Worm (Caenorhabditis elegans) whole organism, young adult: ENCODE data around the gene C50F7.9.

ENCODE experiments used
- D2030.7 ChIP-seq: fragments of 200-800 bp; sonication (Bioruptor generic); IDR thresholded peaks from 2 replicates; pipeline ENCODE4 v1.3.6; 2022; ENCODE audit warnings: missing genetic modification reagents, missing genetic modification characterization, missing compliant biosample characterization
- F23B12.7 ChIP-seq: sonication (generic microtip); optimal IDR thresholded peaks from 2 replicates; lab custom pipeline; 2017; ENCODE audit warnings: missing genetic modification characterization, mild to moderate bottlenecking, missing compliant biosample characterization, antibody characterized with exemption, moderate library complexity; ENCODE audit not compliant: insufficient read depth
- F37B4.10 ChIP-seq: fragments of 200-800 bp; sonication (Bioruptor generic); IDR thresholded peaks from 2 replicates; pipeline ENCODE4 v1.3.6; 2022; ENCODE audit warnings: missing genetic modification characterization, missing compliant biosample characterization
- F52B5.7 ChIP-seq: sonication (generic microtip); optimal IDR thresholded peaks from 2 replicates; lab custom pipeline; 2016; ENCODE audit warnings: mild to moderate bottlenecking, missing genetic modification characterization, missing compliant biosample characterization
- Y53F4B.3 ChIP-seq: fragments of 200-800 bp; sonication (Bioruptor generic); IDR thresholded peaks from 2 replicates; pipeline ENCODE4 v1.3.6; 2022; ENCODE audit warnings: missing genetic modification reagents, missing genetic modification characterization, missing compliant biosample characterization
- Y95B8A.8 ChIP-seq: fragments of 200-800 bp; sonication (Bioruptor generic); IDR thresholded peaks from 2 replicates; pipeline ENCODE4 v1.3.6; 2022; ENCODE audit warnings: missing genetic modification reagents, missing genetic modification characterization, missing compliant biosample characterization
- ZK185.1 ChIP-seq: sonication (generic microtip); optimal IDR thresholded peaks from 2 replicates; lab custom pipeline; 2016; ENCODE audit warnings: mild to moderate bottlenecking, missing genetic modification characterization, missing compliant biosample characterization; ENCODE audit not compliant: poor library complexity, severe bottlenecking
- ama-1 ChIP-seq, 3 experiments: fragments of 150-350 bp in 1 of 3; sonication (generic microtip) in 2 of 3; optimal IDR thresholded peaks; 2 replicates each; lab custom pipeline; 2014 to 2018; ENCODE audit warnings: missing biosample characterization in 2 of 3, missing genetic modification characterization in 2 of 3, missing genetic modification reagents in 2 of 3
- attf-3 ChIP-seq: fragments of 200-800 bp; sonication (Bioruptor generic); conservative IDR thresholded peaks from 2 replicates; pipeline ENCODE4 v1.3.6; 2022; ENCODE audit warnings: missing genetic modification reagents, missing genetic modification characterization, missing compliant biosample characterization
- attf-6 ChIP-seq: fragments of 200-800 bp; sonication (Bioruptor generic); IDR thresholded peaks from 2 replicates; pipeline ENCODE4 v1.3.6; 2022; ENCODE audit warnings: missing genetic modification reagents, missing genetic modification characterization, missing compliant biosample characterization
- cebp-1 ChIP-seq, 2 experiments: fragments of 200-800 bp in 1 of 2; sonication (Bioruptor generic) in 1 of 2; sonication (generic microtip) in 1 of 2; IDR thresholded peaks in 1 of 2; optimal IDR thresholded peaks in 1 of 2; 2 replicates each; pipeline versions ENCODE4 v1.3.6 to Lab custom; 2017 to 2022; ENCODE audit warnings: missing compliant biosample characterization in 2 of 2, missing genetic modification characterization in 2 of 2, mild to moderate bottlenecking in 1 of 2, missing genetic modification reagents in 1 of 2, moderate library complexity in 1 of 2
- ceh-58 ChIP-seq: fragments of 200-800 bp; sonication (Bioruptor generic); IDR thresholded peaks from 2 replicates; pipeline ENCODE4 v1.3.6; 2022; ENCODE audit warnings: missing genetic modification characterization, missing compliant biosample characterization
- dox-1 ChIP-seq: fragments of 200-800 bp; sonication (Bioruptor generic); IDR thresholded peaks from 2 replicates; pipeline ENCODE4 v1.3.6; 2022; ENCODE audit warnings: missing genetic modification reagents, missing genetic modification characterization, missing compliant biosample characterization
- efl-1 ChIP-seq: fragments of 150-350 bp; optimal IDR thresholded peaks from 2 replicates; lab custom pipeline; 2014; ENCODE audit warnings: missing biosample characterization, missing genetic modification reagents, missing genetic modification characterization
- egl-18 ChIP-seq: fragments of 200-800 bp; sonication (Bioruptor generic); IDR thresholded peaks from 2 replicates; pipeline ENCODE4 v1.3.6; 2022; ENCODE audit warnings: missing genetic modification reagents, missing genetic modification characterization, missing compliant biosample characterization
- ekl-4 ChIP-seq: fragments of 200-800 bp; sonication (Bioruptor generic); IDR thresholded peaks from 2 replicates; pipeline ENCODE4 v1.3.6; 2022; ENCODE audit warnings: missing genetic modification reagents, missing genetic modification characterization, missing compliant biosample characterization
- gei-17 ChIP-seq: fragments of 200-800 bp; sonication (Bioruptor generic); optimal IDR thresholded peaks from 2 replicates; lab custom pipeline; 2018; ENCODE audit warnings: mild to moderate bottlenecking, missing genetic modification characterization, missing compliant biosample characterization
- him-1 ChIP-seq: sonication (generic microtip); optimal IDR thresholded peaks from 2 replicates; lab custom pipeline; 2016; ENCODE audit warnings: missing genotype, missing genetic modification reagents, missing genetic modification characterization, missing compliant biosample characterization
- hmg-1.2 ChIP-seq: fragments of 200-800 bp; sonication (Bioruptor generic); IDR thresholded peaks from 2 replicates; pipeline ENCODE4 v1.3.6; 2022; ENCODE audit warnings: missing genetic modification reagents, missing genetic modification characterization, missing compliant biosample characterization
- hmg-20 ChIP-seq: fragments of 200-800 bp; sonication (Bioruptor generic); IDR thresholded peaks from 2 replicates; pipeline ENCODE4 v1.3.6; 2022; ENCODE audit warnings: missing genetic modification reagents, missing genetic modification characterization, missing compliant biosample characterization
- hrde-1 ChIP-seq: sonication (generic microtip); optimal IDR thresholded peaks from 2 replicates; lab custom pipeline; 2016; ENCODE audit warnings: missing genetic modification characterization, mild to moderate bottlenecking, missing compliant biosample characterization, moderate library complexity, missing genotype, missing genetic modification reagents, borderline replicate concordance
- let-526 ChIP-seq: fragments of 200-800 bp; sonication (Bioruptor generic); IDR thresholded peaks from 2 replicates; pipeline ENCODE4 v1.3.6; 2022; ENCODE audit warnings: missing genetic modification reagents, missing genetic modification characterization, missing compliant biosample characterization
- let-607 ChIP-seq, 2 experiments: fragments of 200-800 bp in 1 of 2; sonication (Bioruptor generic) in 1 of 2; sonication (generic microtip) in 1 of 2; optimal IDR thresholded peaks; 2 replicates each; lab custom pipeline; 2016 to 2018; ENCODE audit warnings: mild to moderate bottlenecking in 2 of 2, missing compliant biosample characterization in 2 of 2, missing genetic modification characterization in 2 of 2, moderate library complexity in 2 of 2, missing genotype in 1 of 2
- lin-40 ChIP-seq: sonication (generic microtip); optimal IDR thresholded peaks from 2 replicates; lab custom pipeline; 2016; ENCODE audit warnings: missing genetic modification characterization, mild to moderate bottlenecking, missing compliant biosample characterization, missing genotype, missing genetic modification reagents
- lsy-27 ChIP-seq: sonication (generic microtip); optimal IDR thresholded peaks from 2 replicates; lab custom pipeline; 2017; ENCODE audit warnings: missing genetic modification characterization, mild to moderate bottlenecking, missing compliant biosample characterization, antibody characterized with exemption, missing genotype, borderline replicate concordance; ENCODE audit not compliant: insufficient read depth
- madf-6 ChIP-seq: fragments of 200-800 bp; sonication (Bioruptor generic); IDR thresholded peaks from 2 replicates; pipeline ENCODE4 v1.3.6; 2022; ENCODE audit warnings: missing genetic modification reagents, missing genetic modification characterization, missing compliant biosample characterization
- mcd-1 ChIP-seq: fragments of 200-800 bp; sonication (Bioruptor generic); IDR thresholded peaks from 2 replicates; pipeline ENCODE4 v1.3.6; 2022; ENCODE audit warnings: missing genetic modification reagents, missing genetic modification characterization, missing compliant biosample characterization
- mes-4 ChIP-seq: sonication (generic microtip); optimal IDR thresholded peaks from 2 replicates; lab custom pipeline; 2016; ENCODE audit warnings: missing genotype, missing genetic modification characterization, missing compliant biosample characterization
- nfya-2 ChIP-seq: fragments of 200-800 bp; sonication (Bioruptor generic); IDR thresholded peaks from 2 replicates; pipeline ENCODE4 v1.3.6; 2022; ENCODE audit warnings: missing genetic modification reagents, missing genetic modification characterization, missing compliant biosample characterization
- nfyb-1 ChIP-seq: fragments of 200-800 bp; sonication (Bioruptor generic); IDR thresholded peaks from 2 replicates; pipeline ENCODE4 v1.3.6; 2022; ENCODE audit warnings: missing genetic modification reagents, missing genetic modification characterization, missing compliant biosample characterization
- nhr-120 ChIP-seq: fragments of 200-800 bp; sonication (Bioruptor generic); IDR thresholded peaks from 2 replicates; pipeline ENCODE4 v1.3.6; 2022; ENCODE audit warnings: missing genetic modification characterization, missing compliant biosample characterization
- nhr-179 ChIP-seq: sonication (generic microtip); optimal IDR thresholded peaks from 2 replicates; lab custom pipeline; 2016; ENCODE audit warnings: mild to moderate bottlenecking, missing genetic modification characterization, missing compliant biosample characterization
- nhr-27 ChIP-seq: fragments of 200-800 bp; sonication (Bioruptor generic); optimal IDR thresholded peaks from 2 replicates; lab custom pipeline; 2018; ENCODE audit warnings: mild to moderate bottlenecking, missing genetic modification characterization, moderate library complexity, missing compliant biosample characterization
- nhr-90 ChIP-seq: sonication (generic microtip); optimal IDR thresholded peaks from 2 replicates; lab custom pipeline; 2016; ENCODE audit warnings: missing genotype, mild to moderate bottlenecking, missing genetic modification characterization, missing compliant biosample characterization
- rcor-1 ChIP-seq: fragments of 200-800 bp; sonication (Bioruptor generic); IDR thresholded peaks from 2 replicates; pipeline ENCODE4 v1.3.6; 2022; ENCODE audit warnings: missing genetic modification reagents, missing genetic modification characterization, missing compliant biosample characterization
- snpc-1.3 ChIP-seq: sonication (generic microtip); optimal IDR thresholded peaks from 2 replicates; lab custom pipeline; 2017; ENCODE audit warnings: missing genetic modification characterization, mild to moderate bottlenecking, missing compliant biosample characterization, antibody characterized with exemption, moderate library complexity, missing genotype, missing genetic modification reagents; ENCODE audit not compliant: insufficient read depth
- tlf-1 ChIP-seq: fragments of 200-800 bp; sonication (Bioruptor generic); optimal IDR thresholded peaks from 2 replicates; lab custom pipeline; 2018; ENCODE audit warnings: mild to moderate bottlenecking, missing genetic modification characterization, missing compliant biosample characterization
- ztf-18 ChIP-seq: sonication (generic microtip); optimal IDR thresholded peaks from 2 replicates; lab custom pipeline; 2016; ENCODE audit warnings: missing genotype, mild to moderate bottlenecking, missing genetic modification characterization, missing compliant biosample characterization
- ztf-22 ChIP-seq: fragments of 200-800 bp; sonication (Bioruptor generic); optimal IDR thresholded peaks from 2 replicates; lab custom pipeline; 2018; ENCODE audit warnings: mild to moderate bottlenecking, missing genetic modification characterization, moderate library complexity, missing compliant biosample characterization
- ztf-3 ChIP-seq: fragments of 200-800 bp; sonication (Bioruptor generic); optimal IDR thresholded peaks from 2 replicates; lab custom pipeline; 2018; ENCODE audit warnings: mild to moderate bottlenecking, missing genetic modification characterization, missing compliant biosample characterization
- ztf-6 ChIP-seq: fragments of 200-800 bp; sonication (Bioruptor generic); IDR thresholded peaks from 2 replicates; pipeline ENCODE4 v1.3.6; 2022; ENCODE audit warnings: missing genetic modification reagents, missing genetic modification characterization, missing compliant biosample characterization

Gene C50F7.9

ce11 chrIV:7731960-7732359, at the start of gene C50F7.9, which contains the start of gene C50F7.3:
Gene C50F7.9, minus strand, starts transcription at chrIV:7732060.
Gene C50F7.3, plus strand, starts transcription at chrIV:7732329.
- TF ChIP-seq ceh-58 (GFP tag; lab: Robert Waterston, UW) = no peak
- TF ChIP-seq let-526 (GFP tag; lab: Robert Waterston, UW) = no peak
- no peak for TF ChIP-seq him-1
- no peak for TF ChIP-seq ztf-6
- TF ChIP-seq attf-6 = no peak
- TF ChIP-seq efl-1 (GFP tag; lab: Kevin White, UChicago) = no peak
- TF ChIP-seq nhr-120 (GFP tag; lab: Robert Waterston, UW) = no peak
- TF ChIP-seq D2030.7 (GFP tag; lab: Robert Waterston, UW) = no peak

ce11 chrIV:7778865-7779264, 47.0 kb upstream of the C50F7.9 start, which contains the start of gene rpap-3:
Gene rpap-3, minus strand, starts transcription at chrIV:7778965.
- TF ChIP-seq cebp-1 (GFP tag; IDR thresholded peaks at IDR 0.05; lab: Robert Waterston, UW) = no peak
- peak; percentile 8 for TF ChIP-seq cebp-1 (tag; optimal IDR thresholded peaks at IDR 0.05; lab: Kevin White, UChicago)
- peak; percentile 8 for TF ChIP-seq hrde-1 (tag; lab: Kevin White, UChicago)
- peak; percentile 30; the same call in 1 of the 2 replicates for TF ChIP-seq madf-6 (GFP tag; lab: Robert Waterston, UW)
- TF ChIP-seq nhr-90 (tag; lab: Kevin White, UChicago) = no peak

- TF ChIP-seq mes-4 (tag; lab: Kevin White, UChicago) = no peak
- no peak for TF ChIP-seq F52B5.7
- TF ChIP-seq ztf-18 (tag; lab: Kevin White, UChicago) = no peak
- TF ChIP-seq, all 124 proteins: peak for 0
Measured at ce11 chrIV:7775725-7776124, 43.9 kb upstream of the C50F7.9 start, which contains the start of gene swd-2.1. Gene swd-2.1, plus strand, starts transcription at chrIV:7776025.

DNA sequence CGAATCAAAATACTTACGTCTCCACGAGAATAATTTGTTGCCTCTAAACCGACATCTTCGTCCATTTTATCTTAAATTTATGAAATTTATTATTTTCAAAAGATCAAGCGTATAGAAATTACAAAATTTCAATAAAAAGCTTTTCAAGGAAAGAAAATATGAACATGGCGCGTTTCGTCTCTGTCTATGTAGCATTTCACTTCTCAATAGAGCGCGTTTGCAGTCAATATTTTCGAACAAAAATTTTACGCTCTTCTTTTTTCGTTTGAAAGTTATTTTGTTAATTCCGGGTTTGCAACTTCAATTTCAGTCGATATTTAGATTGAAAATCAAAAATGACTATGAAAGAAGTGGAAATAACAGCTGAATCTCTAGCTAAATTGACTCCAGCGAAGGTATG, 42.3 kb upstream of the C50F7.9 start, which contains the start of the genes hcf-1 and swd-2.2:
hcf-1 (minus strand) TSS at position 70 of the 400 bp plus-strand sequence.
swd-2.2 (plus strand) TSS at position 206 of the 400 bp plus-strand sequence.
- TF ChIP-seq ceh-58 (GFP tag; lab: Robert Waterston, UW) = no peak
- TF ChIP-seq him-1 = no peak
- TF ChIP-seq attf-6 = no peak
- TF ChIP-seq nhr-179 (tag; lab: Kevin White, UChicago) = no peak
- peak; percentile 80 for TF ChIP-seq mcd-1 (GFP tag; lab: Robert Waterston, UW)
- TF ChIP-seq lsy-27 (tag; lab: Kevin White, UChicago) = no peak
- no peak for TF ChIP-seq Y53F4B.3 (GFP tag; lab: Robert Waterston, UW)
- TF ChIP-seq gei-17 (GFP tag; lab: Kevin White, UChicago) = no peak
- no peak for TF ChIP-seq rcor-1
- no peak for TF ChIP-seq ekl-4 (GFP tag; lab: Robert Waterston, UW)
- no peak for TF ChIP-seq Y95B8A.8 (GFP tag; lab: Robert Waterston, UW)
- peak; percentile 56 for TF ChIP-seq efl-1 (GFP tag; lab: Kevin White, UChicago)
- 0 out of 2 replicates have a peak, but pooled peaks have one; percentile 5 for TF ChIP-seq hmg-1.2 (GFP tag; lab: Robert Waterston, UW)
- no peak for TF ChIP-seq egl-18
- TF ChIP-seq ztf-22 (GFP tag; lab: Kevin White, UChicago) = no peak
- TF ChIP-seq ama-1 (optimal IDR thresholded peaks at IDR 0.05; lab: Kevin White, UChicago) = no peak
- TF ChIP-seq ama-1 (GFP tag; optimal IDR thresholded peaks at IDR 0.05; lab: Kevin White, UChicago) = no peak
- no peak for TF ChIP-seq F37B4.10 (GFP tag; lab: Robert Waterston, UW)
- TF ChIP-seq nfya-2 (GFP tag; lab: Robert Waterston, UW) = no peak
- no peak for TF ChIP-seq attf-3 (GFP tag; lab: Robert Waterston, UW)
- TF ChIP-seq lin-40 (tag; lab: Kevin White, UChicago) = no peak
- TF ChIP-seq nfyb-1 (GFP tag; lab: Robert Waterston, UW) = no peak
- TF ChIP-seq F23B12.7 (tag; lab: Kevin White, UChicago) = peak; percentile 33
- peak; percentile 18 for TF ChIP-seq snpc-1.3 (tag; lab: Kevin White, UChicago)
- no peak for TF ChIP-seq dox-1 (GFP tag; lab: Robert Waterston, UW)
- no peak for TF ChIP-seq tlf-1 (GFP tag; lab: Kevin White, UChicago)
- TF ChIP-seq let-607 (tag; optimal IDR thresholded peaks at IDR 0.05; lab: Kevin White, UChicago) = no peak
- TF ChIP-seq ZK185.1 (tag; lab: Kevin White, UChicago) = no peak
- TF ChIP-seq mes-4 (tag; lab: Kevin White, UChicago) = no peak
- TF ChIP-seq nhr-27 = no peak
- TF ChIP-seq ztf-3 (GFP tag; lab: Kevin White, UChicago) = no peak
- no peak for TF ChIP-seq hmg-20 (GFP tag; lab: Robert Waterston, UW)
